Worm (Caenorhabditis elegans) whole organism, young adult: ENCODE data around the gene E02C12.6.

Experiments
- B0336.3 ChIP-seq: fragments of 200-800 bp; sonication (Bioruptor generic); IDR thresholded peaks from 2 replicates; pipeline ENCODE4 v1.3.6; 2022; ENCODE audit warnings: missing genetic modification characterization, missing compliant biosample characterization
- D2030.7 ChIP-seq: fragments of 200-800 bp; sonication (Bioruptor generic); IDR thresholded peaks from 2 replicates; pipeline ENCODE4 v1.3.6; 2022; ENCODE audit warnings: missing genetic modification reagents, missing genetic modification characterization, missing compliant biosample characterization
- F33H1.4 ChIP-seq: fragments of 200-800 bp; sonication (Bioruptor generic); IDR thresholded peaks from 2 replicates; pipeline ENCODE4 v1.3.6; 2022; ENCODE audit warnings: missing genetic modification reagents, missing genetic modification characterization, missing compliant biosample characterization
- F37B4.10 ChIP-seq: fragments of 200-800 bp; sonication (Bioruptor generic); IDR thresholded peaks from 2 replicates; pipeline ENCODE4 v1.3.6; 2022; ENCODE audit warnings: missing genetic modification characterization, missing compliant biosample characterization
- F49E8.2 ChIP-seq: sonication (generic microtip); optimal IDR thresholded peaks from 3 replicates; lab custom pipeline; 2017; ENCODE audit warnings: missing genetic modification characterization, mild to moderate bottlenecking, missing compliant biosample characterization, antibody characterized with exemption, moderate library complexity; ENCODE audit not compliant: insufficient read depth
- F57A8.1 ChIP-seq: fragments of 200-800 bp; sonication (Bioruptor generic); optimal IDR thresholded peaks from 2 replicates; lab custom pipeline; 2018; ENCODE audit warnings: mild to moderate bottlenecking, missing genetic modification characterization, moderate library complexity, missing compliant biosample characterization
- Y53G8AR.9 ChIP-seq: fragments of 200-800 bp; sonication (Bioruptor generic); conservative IDR thresholded peaks from 2 replicates; pipeline ENCODE4 v1.3.6; 2022; ENCODE audit warnings: missing genetic modification reagents, missing genetic modification characterization, missing compliant biosample characterization
- Y56A3A.18 ChIP-seq: fragments of 200-800 bp; sonication (Bioruptor generic); IDR thresholded peaks from 2 replicates; pipeline ENCODE4 v1.3.6; 2022; ENCODE audit warnings: missing genetic modification reagents, missing genetic modification characterization, missing compliant biosample characterization
- Y79H2A.3 ChIP-seq: fragments of 200-800 bp; sonication (Bioruptor generic); conservative IDR thresholded peaks from 2 replicates; pipeline ENCODE4 v1.3.6; 2022; ENCODE audit warnings: missing genetic modification reagents, missing genetic modification characterization, missing compliant biosample characterization
- Y95B8A.8 ChIP-seq: fragments of 200-800 bp; sonication (Bioruptor generic); IDR thresholded peaks from 2 replicates; pipeline ENCODE4 v1.3.6; 2022; ENCODE audit warnings: missing genetic modification reagents, missing genetic modification characterization, missing compliant biosample characterization
- akir-1 ChIP-seq: fragments of 200-800 bp; sonication (Bioruptor generic); optimal IDR thresholded peaks from 2 replicates; lab custom pipeline; 2018; ENCODE audit warnings: mild to moderate bottlenecking, missing genetic modification characterization, moderate library complexity, missing compliant biosample characterization
- ama-1 ChIP-seq, 3 experiments: fragments of 150-350 bp in 1 of 3; sonication (generic microtip) in 2 of 3; optimal IDR thresholded peaks; 2 replicates each; lab custom pipeline; 2014 to 2018; ENCODE audit warnings: missing biosample characterization in 2 of 3, missing genetic modification characterization in 2 of 3, missing genetic modification reagents in 2 of 3
- atf-7 ChIP-seq: sonication (generic microtip); optimal IDR thresholded peaks from 2 replicates; lab custom pipeline; 2017; ENCODE audit warnings: mild to moderate bottlenecking, missing genetic modification characterization, missing compliant biosample characterization
- attf-3 ChIP-seq: fragments of 200-800 bp; sonication (Bioruptor generic); conservative IDR thresholded peaks from 2 replicates; pipeline ENCODE4 v1.3.6; 2022; ENCODE audit warnings: missing genetic modification reagents, missing genetic modification characterization, missing compliant biosample characterization
- bed-2 ChIP-seq: fragments of 200-800 bp; sonication (Bioruptor generic); IDR thresholded peaks from 2 replicates; pipeline ENCODE4 v1.3.6; 2022; ENCODE audit warnings: missing genetic modification reagents, missing genetic modification characterization, missing compliant biosample characterization
- cebp-1 ChIP-seq, 2 experiments: fragments of 200-800 bp in 1 of 2; sonication (Bioruptor generic) in 1 of 2; sonication (generic microtip) in 1 of 2; IDR thresholded peaks in 1 of 2; optimal IDR thresholded peaks in 1 of 2; 2 replicates each; pipeline versions ENCODE4 v1.3.6 to Lab custom; 2017 to 2022; ENCODE audit warnings: missing compliant biosample characterization in 2 of 2, missing genetic modification characterization in 2 of 2, mild to moderate bottlenecking in 1 of 2, missing genetic modification reagents in 1 of 2, moderate library complexity in 1 of 2
- cebp-2 ChIP-seq: fragments of 200-800 bp; sonication (Bioruptor generic); IDR thresholded peaks from 2 replicates; pipeline ENCODE4 v1.3.6; 2022; ENCODE audit warnings: missing genetic modification characterization, missing compliant biosample characterization
- ceh-27 ChIP-seq: fragments of 200-800 bp; sonication (Bioruptor generic); optimal IDR thresholded peaks from 2 replicates; lab custom pipeline; 2018; ENCODE audit warnings: mild to moderate bottlenecking, missing genetic modification characterization, moderate library complexity, missing compliant biosample characterization
- ceh-40 ChIP-seq: fragments of 200-800 bp; sonication (Bioruptor generic); IDR thresholded peaks from 2 replicates; pipeline ENCODE4 v1.3.6; 2022; ENCODE audit warnings: missing genetic modification characterization, missing compliant biosample characterization
- chd-7 ChIP-seq: sonication (generic microtip); optimal IDR thresholded peaks from 2 replicates; lab custom pipeline; 2016; ENCODE audit warnings: mild to moderate bottlenecking, missing genetic modification characterization, moderate library complexity, missing compliant biosample characterization
- die-1 ChIP-seq: sonication (generic microtip); optimal IDR thresholded peaks from 2 replicates; lab custom pipeline; 2016; ENCODE audit warnings: missing genotype, mild to moderate bottlenecking, missing genetic modification characterization, missing compliant biosample characterization
- dpff-1 ChIP-seq: sonication (generic microtip); optimal IDR thresholded peaks from 2 replicates; lab custom pipeline; 2017; ENCODE audit warnings: mild to moderate bottlenecking, missing genetic modification characterization, missing compliant biosample characterization
- egl-18 ChIP-seq: fragments of 200-800 bp; sonication (Bioruptor generic); IDR thresholded peaks from 2 replicates; pipeline ENCODE4 v1.3.6; 2022; ENCODE audit warnings: missing genetic modification reagents, missing genetic modification characterization, missing compliant biosample characterization
- ets-4 ChIP-seq: fragments of 200-800 bp; sonication (Bioruptor generic); optimal IDR thresholded peaks from 2 replicates; lab custom pipeline; 2018; ENCODE audit warnings: mild to moderate bottlenecking, missing genetic modification characterization, missing compliant biosample characterization
- fkh-3 ChIP-seq: sonication (generic microtip); optimal IDR thresholded peaks from 2 replicates; lab custom pipeline; 2016; ENCODE audit warnings: mild to moderate bottlenecking, missing genetic modification characterization, missing compliant biosample characterization
- hlh-12 ChIP-seq: sonication (generic microtip); optimal IDR thresholded peaks from 2 replicates; lab custom pipeline; 2016; ENCODE audit warnings: missing genetic modification characterization, missing compliant biosample characterization
- hmg-20 ChIP-seq: fragments of 200-800 bp; sonication (Bioruptor generic); IDR thresholded peaks from 2 replicates; pipeline ENCODE4 v1.3.6; 2022; ENCODE audit warnings: missing genetic modification reagents, missing genetic modification characterization, missing compliant biosample characterization
- lag-1 ChIP-seq: fragments of 200-800 bp; sonication (Bioruptor generic); IDR thresholded peaks from 2 replicates; pipeline ENCODE4 v1.3.6; 2022; ENCODE audit warnings: missing genetic modification reagents, missing genetic modification characterization, missing compliant biosample characterization
- lin-40 ChIP-seq: sonication (generic microtip); optimal IDR thresholded peaks from 2 replicates; lab custom pipeline; 2016; ENCODE audit warnings: missing genetic modification characterization, mild to moderate bottlenecking, missing compliant biosample characterization, missing genotype, missing genetic modification reagents
- lir-1 ChIP-seq: fragments of 200-800 bp; sonication (Bioruptor generic); conservative IDR thresholded peaks from 2 replicates; pipeline ENCODE4 v1.3.6; 2022; ENCODE audit warnings: missing genetic modification reagents, missing genetic modification characterization, missing compliant biosample characterization
- lsy-27 ChIP-seq: sonication (generic microtip); optimal IDR thresholded peaks from 2 replicates; lab custom pipeline; 2017; ENCODE audit warnings: missing genetic modification characterization, mild to moderate bottlenecking, missing compliant biosample characterization, antibody characterized with exemption, missing genotype, borderline replicate concordance; ENCODE audit not compliant: insufficient read depth
- madf-10 ChIP-seq: sonication (generic microtip); optimal IDR thresholded peaks from 2 replicates; lab custom pipeline; 2016; ENCODE audit warnings: mild to moderate bottlenecking, missing genetic modification characterization, missing compliant biosample characterization
- madf-6 ChIP-seq: fragments of 200-800 bp; sonication (Bioruptor generic); IDR thresholded peaks from 2 replicates; pipeline ENCODE4 v1.3.6; 2022; ENCODE audit warnings: missing genetic modification reagents, missing genetic modification characterization, missing compliant biosample characterization
- mcd-1 ChIP-seq: fragments of 200-800 bp; sonication (Bioruptor generic); IDR thresholded peaks from 2 replicates; pipeline ENCODE4 v1.3.6; 2022; ENCODE audit warnings: missing genetic modification reagents, missing genetic modification characterization, missing compliant biosample characterization
- nfya-1 ChIP-seq: sonication (generic microtip); optimal IDR thresholded peaks from 2 replicates; lab custom pipeline; 2017; ENCODE audit warnings: antibody characterized with exemption, missing compliant biosample characterization, missing genetic modification characterization, borderline replicate concordance; ENCODE audit not compliant: insufficient read depth
- nhr-80 ChIP-seq: sonication (generic microtip); optimal IDR thresholded peaks from 2 replicates; lab custom pipeline; 2016; ENCODE audit warnings: missing genetic modification characterization, missing compliant biosample characterization
- rcor-1 ChIP-seq: fragments of 200-800 bp; sonication (Bioruptor generic); IDR thresholded peaks from 2 replicates; pipeline ENCODE4 v1.3.6; 2022; ENCODE audit warnings: missing genetic modification reagents, missing genetic modification characterization, missing compliant biosample characterization
- rec-8 ChIP-seq, 2 experiments: sonication (generic microtip); optimal IDR thresholded peaks; 2 replicates each; lab custom pipeline; 2016; ENCODE audit warnings: mild to moderate bottlenecking in 2 of 2, missing genetic modification characterization in 2 of 2, missing genetic modification reagents in 2 of 2, missing genotype in 2 of 2, missing biosample characterization in 1 of 2, missing compliant biosample characterization in 1 of 2, moderate library complexity in 1 of 2
- snpc-1.1 ChIP-seq: sonication (generic microtip); optimal IDR thresholded peaks from 2 replicates; lab custom pipeline; 2017; ENCODE audit warnings: missing genetic modification characterization, mild to moderate bottlenecking, missing compliant biosample characterization, antibody characterized with exemption, moderate library complexity, missing genotype, missing genetic modification reagents; ENCODE audit not compliant: insufficient read depth
- snpc-4 ChIP-seq, 5 experiments: fragments of 150-350 bp in 1 of 5; sonication (generic microtip) in 4 of 5; optimal IDR thresholded peaks; 2 replicates each; lab custom pipeline; 2014 to 2018; ENCODE audit warnings: missing genetic modification characterization in 5 of 5, missing biosample characterization in 3 of 5, antibody characterized with exemption in 2 of 5, mild to moderate bottlenecking in 2 of 5, missing compliant biosample characterization in 2 of 5, missing genotype in 2 of 5, moderate library complexity in 2 of 5, missing genetic modification reagents in 1 of 5
- somi-1 ChIP-seq: fragments of 200-800 bp; sonication (Bioruptor generic); optimal IDR thresholded peaks from 2 replicates; lab custom pipeline; 2018; ENCODE audit warnings: mild to moderate bottlenecking, missing genetic modification characterization, missing compliant biosample characterization
- tbp1 ChIP-seq: fragments of 200-800 bp; sonication (Bioruptor generic); optimal IDR thresholded peaks from 2 replicates; lab custom pipeline; 2018; ENCODE audit warnings: mild to moderate bottlenecking, missing genetic modification characterization, missing compliant biosample characterization
- unc-62 ChIP-seq: fragments of 150-350 bp; optimal IDR thresholded peaks from 2 replicates; lab custom pipeline; 2014; ENCODE audit warnings: missing biosample characterization, missing genetic modification reagents, missing genetic modification characterization
- ztf-25 ChIP-seq: fragments of 200-800 bp; sonication (Bioruptor generic); IDR thresholded peaks from 2 replicates; pipeline ENCODE4 v1.3.6; 2022; ENCODE audit warnings: missing genetic modification reagents, missing genetic modification characterization, missing compliant biosample characterization
- ztf-26 ChIP-seq: sonication (generic microtip); optimal IDR thresholded peaks from 2 replicates; lab custom pipeline; 2017; ENCODE audit warnings: missing genetic modification characterization, missing compliant biosample characterization

Gene E02C12.6

ce11 chrV:9336462-9336861 is 34.4 kb downstream of the E02C12.6 start, which contains the start of gene coq-6:
Gene coq-6 (plus strand): TSS chrV:9336762.
- TF ChIP-seq madf-6, result no peak
- no peak for TF ChIP-seq madf-10
- TF ChIP-seq atf-7 (tag; lab: Kevin White, UChicago), result no peak
- TF ChIP-seq bed-2, result no peak
- no peak for TF ChIP-seq dpff-1
- no peak for TF ChIP-seq fkh-3 (tag; lab: Kevin White, UChicago)
- no peak for TF ChIP-seq cebp-1 (GFP tag; IDR thresholded peaks at IDR 0.05; lab: Robert Waterston, UW)
- peak; percentile 1 for TF ChIP-seq cebp-1 (tag; optimal IDR thresholded peaks at IDR 0.05; lab: Kevin White, UChicago)
- TF ChIP-seq ets-4 (GFP tag; lab: Kevin White, UChicago), result no peak
- TF ChIP-seq mcd-1 (GFP tag; lab: Robert Waterston, UW), result no peak
- TF ChIP-seq, all 124 proteins: peak for 1

- TF ChIP-seq lsy-27 (tag; lab: Kevin White, UChicago) (no peak), Y53G8AR.9 (no peak), snpc-4 (GFP tag; optimal IDR thresholded peaks at IDR 0.05; lab: Kevin White, UChicago) (no peak), snpc-4 (tag; optimal IDR thresholded peaks at IDR 0.05; lab: Kevin White, UChicago) (peak in 1 of 4 experiments; percentile 33), ceh-40 (GFP tag; lab: Robert Waterston, UW) (no peak), egl-18 (GFP tag; lab: Robert Waterston, UW) (no peak), ceh-27 (no peak), hmg-20 (GFP tag; lab: Robert Waterston, UW) (no peak), hlh-12 (no peak), lag-1 (GFP tag; lab: Robert Waterston, UW) (no peak), Y56A3A.18 (no peak), rec-8 (tag; optimal IDR thresholded peaks at IDR 0.05; lab: Kevin White, UChicago) (no peak), nfya-1 (tag; lab: Kevin White, UChicago) (no peak), atf-7 (tag; lab: Kevin White, UChicago) (peak; percentile 4), lin-40 (no peak), ztf-25 (GFP tag; lab: Robert Waterston, UW) (no peak), B0336.3 (no peak), cebp-1 (GFP tag; IDR thresholded peaks at IDR 0.05; lab: Robert Waterston, UW) (no peak), cebp-1 (tag; optimal IDR thresholded peaks at IDR 0.05; lab: Kevin White, UChicago) (no peak), unc-62 (peak; percentile 75), D2030.7 (GFP tag; lab: Robert Waterston, UW) (no peak), Y79H2A.3 (GFP tag; lab: Robert Waterston, UW) (no peak), F37B4.10 (GFP tag; lab: Robert Waterston, UW) (no peak), madf-6 (no peak), mcd-1 (GFP tag; lab: Robert Waterston, UW) (no peak), chd-7 (tag; lab: Kevin White, UChicago) (no peak), somi-1 (no peak), ztf-26 (tag; lab: Kevin White, UChicago) (no peak), cebp-2 (GFP tag; lab: Robert Waterston, UW) (no peak), F33H1.4 (GFP tag; lab: Robert Waterston, UW) (no peak), akir-1 (GFP tag; lab: Kevin White, UChicago) (no peak), rcor-1 (GFP tag; lab: Robert Waterston, UW) (no peak), Y95B8A.8 (GFP tag; lab: Robert Waterston, UW) (no peak), die-1 (no peak), ama-1 (optimal IDR thresholded peaks at IDR 0.05; lab: Kevin White, UChicago) (no peak), ama-1 (GFP tag; optimal IDR thresholded peaks at IDR 0.05; lab: Kevin White, UChicago) (no peak), F57A8.1 (no peak), nhr-80 (peak; percentile 72), tbp1 (GFP tag; lab: Kevin White, UChicago) (no peak), attf-3 (GFP tag; lab: Robert Waterston, UW) (peak; percentile 76), lir-1 (no peak), snpc-1.1 (no peak), F49E8.2 (tag; lab: Kevin White, UChicago) (no peak)
Observed at ce11 chrV:9334216-9334615, 36.7 kb downstream of the E02C12.6 start, which contains the start of gene ucp-4. Gene ucp-4 (plus strand): TSS chrV:9334298.
